Fruit fly (Drosophila melanogaster) whole organism, embryonic: ENCODE measurements around the gene Snm1.

Experiments used
- Adf1 ChIP-seq: fragments of 200-800 bp; sonication (Bioruptor generic); IDR thresholded peaks from 2 replicates; pipeline ENCODE4 v1.3.6; 2022; ENCODE audit warnings: missing biosample characterization, missing genetic modification characterization
- Asciz ChIP-seq: fragments of 200-800 bp; sonication (Bioruptor generic); optimal IDR thresholded peaks from 2 replicates; lab custom pipeline; 2017; ENCODE audit warnings: missing biosample characterization, mild to moderate bottlenecking, missing genetic modification characterization, missing genetic modification reagents
- CG10462 ChIP-seq: fragments of 200-800 bp; sonication (Bioruptor generic); optimal IDR thresholded peaks from 2 replicates; lab custom pipeline; 2016; ENCODE audit warnings: missing biosample characterization, missing genetic modification characterization
- CG10959 ChIP-seq: fragments of 200-800 bp; sonication (Bioruptor generic); IDR thresholded peaks from 2 replicates; pipeline ENCODE4 v1.3.6; 2022; ENCODE audit warnings: missing biosample characterization, missing genetic modification characterization
- CG11093 ChIP-seq: fragments of 200-800 bp; sonication (Bioruptor generic); IDR thresholded peaks from 3 replicates; pipeline ENCODE4 v1.3.6; 2022; ENCODE audit warnings: missing biosample characterization, missing genetic modification characterization
- CG11695 ChIP-seq: fragments of 200-800 bp; sonication (Bioruptor generic); IDR thresholded peaks from 3 replicates; pipeline ENCODE4 v1.3.6; 2022; ENCODE audit warnings: missing biosample characterization, missing genetic modification characterization
- CG12104 ChIP-seq: fragments of 200-800 bp; sonication (Bioruptor generic); optimal IDR thresholded peaks from 3 replicates; lab custom pipeline; 2016; ENCODE audit warnings: missing biosample characterization, missing genetic modification characterization
- CG12219 ChIP-seq: fragments of 200-800 bp; sonication (Bioruptor generic); optimal IDR thresholded peaks from 3 replicates; lab custom pipeline; 2018; ENCODE audit warnings: missing biosample characterization, mild to moderate bottlenecking, missing genetic modification characterization
- CG12942 ChIP-seq: fragments of 200-800 bp; sonication (Bioruptor generic); optimal IDR thresholded peaks from 3 replicates; lab custom pipeline; 2016; ENCODE audit warnings: missing biosample characterization, missing genetic modification characterization
- CG13775 ChIP-seq: fragments of 200-800 bp; sonication (Bioruptor generic); optimal IDR thresholded peaks from 3 replicates; lab custom pipeline; 2017; ENCODE audit warnings: missing biosample characterization, mild to moderate bottlenecking, missing genetic modification characterization
- CG14441 ChIP-seq: fragments of 200-800 bp; sonication (Bioruptor generic); IDR thresholded peaks from 2 replicates; pipeline ENCODE4 v1.3.6; 2022; ENCODE audit warnings: missing biosample characterization, missing genetic modification characterization
- CG15269 ChIP-seq: fragments of 200-800 bp; sonication (Bioruptor generic); optimal IDR thresholded peaks from 2 replicates; lab custom pipeline; 2018; ENCODE audit warnings: missing biosample characterization, mild to moderate bottlenecking, missing genetic modification characterization, moderate library complexity
- CG17829 ChIP-seq: fragments of 200-800 bp; optimal IDR thresholded peaks from 2 replicates; lab custom pipeline; 2019; ENCODE audit warnings: missing biosample characterization, mild to moderate bottlenecking, missing genetic modification characterization, moderate library complexity
- CG1792 ChIP-seq: fragments of 200-800 bp; sonication (Bioruptor generic); optimal IDR thresholded peaks from 2 replicates; lab custom pipeline; 2016; ENCODE audit warnings: missing biosample characterization, missing genetic modification characterization
- CG18262 ChIP-seq: fragments of 200-800 bp; optimal IDR thresholded peaks from 3 replicates; lab custom pipeline; 2019; ENCODE audit warnings: missing biosample characterization, mild to moderate bottlenecking, missing genetic modification characterization, moderate library complexity
- CG4820 ChIP-seq: fragments of 200-800 bp; sonication (Bioruptor generic); optimal IDR thresholded peaks from 3 replicates; lab custom pipeline; 2016; ENCODE audit warnings: missing biosample characterization, missing genetic modification characterization
- CG6654 ChIP-seq: fragments of 200-800 bp; sonication (Bioruptor generic); optimal IDR thresholded peaks from 2 replicates; lab custom pipeline; 2017; ENCODE audit warnings: missing biosample characterization, mild to moderate bottlenecking, missing genetic modification characterization
- CG6813 ChIP-seq: fragments of 200-800 bp; sonication (Bioruptor generic); optimal IDR thresholded peaks from 2 replicates; lab custom pipeline; 2017; ENCODE audit warnings: missing biosample characterization, missing genetic modification characterization, mild to moderate bottlenecking, moderate library complexity, missing genetic modification reagents
- CG7357 ChIP-seq: fragments of 200-800 bp; sonication (Bioruptor generic); IDR thresholded peaks from 3 replicates; pipeline ENCODE4 v1.3.6; 2022; ENCODE audit warnings: missing biosample characterization, missing genetic modification characterization
- CG7963 ChIP-seq: fragments of 200-800 bp; sonication (Bioruptor generic); IDR thresholded peaks from 3 replicates; pipeline ENCODE4 v1.3.6; 2022; ENCODE audit warnings: missing biosample characterization, missing genetic modification characterization; ENCODE audit not compliant: partially characterized antibody
- Dbx ChIP-seq: fragments of 200-800 bp; sonication (Bioruptor generic); IDR thresholded peaks from 3 replicates; pipeline ENCODE4 v1.3.6; 2022; ENCODE audit warnings: missing biosample characterization, missing genetic modification characterization
- Dip3 ChIP-seq: fragments of 200-800 bp; sonication (Bioruptor generic); optimal IDR thresholded peaks from 3 replicates; lab custom pipeline; 2016; ENCODE audit warnings: missing biosample characterization, missing genetic modification characterization
- E2f2 ChIP-seq: fragments of 200-800 bp; sonication (Bioruptor generic); IDR thresholded peaks from 2 replicates; pipeline ENCODE4 v1.3.6; 2022; ENCODE audit warnings: missing biosample characterization, missing genetic modification characterization
- Ets97D ChIP-seq: fragments of 200-800 bp; sonication (Bioruptor generic); optimal IDR thresholded peaks from 3 replicates; lab custom pipeline; 2016; ENCODE audit warnings: missing biosample characterization, missing genetic modification characterization
- HLH54F ChIP-seq: fragments of 200-800 bp; sonication (Bioruptor generic); optimal IDR thresholded peaks from 3 replicates; lab custom pipeline; 2016; ENCODE audit warnings: missing biosample characterization, missing genetic modification characterization
- Hr3 ChIP-seq: fragments of 200-800 bp; sonication (Bioruptor generic); optimal IDR thresholded peaks from 3 replicates; lab custom pipeline; 2016; ENCODE audit warnings: missing biosample characterization, missing genetic modification characterization
- Lhr ChIP-seq: fragments of 200-800 bp; sonication (Bioruptor generic); optimal IDR thresholded peaks from 3 replicates; lab custom pipeline; 2017; ENCODE audit warnings: mild to moderate bottlenecking, missing biosample characterization, missing genetic modification reagents, missing genetic modification characterization
- Mad ChIP-seq: fragments of 200-800 bp; sonication (Bioruptor generic); optimal IDR thresholded peaks from 2 replicates; lab custom pipeline; 2016; ENCODE audit warnings: missing biosample characterization, missing genetic modification characterization
- Sry-δ ChIP-seq: fragments of 200-800 bp; sonication (Bioruptor generic); optimal IDR thresholded peaks from 2 replicates; lab custom pipeline; 2016; ENCODE audit warnings: missing biosample characterization, missing genetic modification characterization
- Xbp1 ChIP-seq: fragments of 200-800 bp; sonication (Bioruptor generic); optimal IDR thresholded peaks from 3 replicates; lab custom pipeline; 2016; ENCODE audit warnings: missing biosample characterization, mild to moderate bottlenecking, missing genetic modification characterization
- bab2 ChIP-seq: fragments of 200-800 bp; sonication (Bioruptor generic); optimal IDR thresholded peaks from 2 replicates; lab custom pipeline; 2016; ENCODE audit warnings: missing biosample characterization, missing genetic modification characterization
- bigmax ChIP-seq: fragments of 200-800 bp; sonication (Bioruptor generic); optimal IDR thresholded peaks from 2 replicates; lab custom pipeline; 2018; ENCODE audit warnings: missing biosample characterization, mild to moderate bottlenecking, missing genetic modification characterization
- cato ChIP-seq: fragments of 200-800 bp; sonication (Bioruptor generic); optimal IDR thresholded peaks from 2 replicates; lab custom pipeline; 2016; ENCODE audit warnings: missing biosample characterization, missing genetic modification characterization, borderline replicate concordance
- chinmo ChIP-seq: fragments of 200-800 bp; sonication (Bioruptor generic); IDR thresholded peaks from 4 replicates; pipeline ENCODE4 v1.3.6; 2022; ENCODE audit warnings: missing biosample characterization, missing genetic modification characterization; ENCODE audit not compliant: partially characterized antibody
- crp ChIP-seq, 2 experiments: fragments of 200-800 bp; sonication (Bioruptor generic); optimal IDR thresholded peaks; 2 replicates in 1 of 2; 3 replicates in 1 of 2; lab custom pipeline; 2017; ENCODE audit warnings: missing biosample characterization in 2 of 2, missing genetic modification characterization in 2 of 2, mild to moderate bottlenecking in 1 of 2, moderate library complexity in 1 of 2
- esg ChIP-seq: fragments of 200-800 bp; sonication (Bioruptor generic); conservative IDR thresholded peaks from 2 replicates; pipeline ENCODE4 v1.3.6; 2022; ENCODE audit warnings: missing biosample characterization, missing genetic modification characterization
- fd3F ChIP-seq: fragments of 200-800 bp; sonication (Bioruptor generic); optimal IDR thresholded peaks from 2 replicates; lab custom pipeline; 2018; ENCODE audit warnings: missing biosample characterization, mild to moderate bottlenecking, missing genetic modification characterization, moderate library complexity
- fu2 ChIP-seq: fragments of 200-800 bp; sonication (Bioruptor generic); optimal IDR thresholded peaks from 2 replicates; lab custom pipeline; 2016; ENCODE audit warnings: missing biosample characterization, missing genetic modification characterization
- gcm ChIP-seq: fragments of 200-800 bp; sonication (Bioruptor generic); optimal IDR thresholded peaks from 2 replicates; lab custom pipeline; 2019; ENCODE audit warnings: missing biosample characterization, mild to moderate bottlenecking, missing genetic modification characterization, moderate library complexity
- gsb-n ChIP-seq: fragments of 200-800 bp; sonication (Bioruptor generic); optimal IDR thresholded peaks from 3 replicates; lab custom pipeline; 2018; ENCODE audit warnings: missing biosample characterization, mild to moderate bottlenecking, missing genetic modification characterization
- hbn ChIP-seq: fragments of 200-800 bp; sonication (Bioruptor generic); IDR thresholded peaks from 2 replicates; pipeline ENCODE4 v1.3.6; 2022; ENCODE audit warnings: missing biosample characterization, missing genetic modification characterization; ENCODE audit not compliant: partially characterized antibody
- her ChIP-seq: fragments of 200-800 bp; sonication (Bioruptor generic); optimal IDR thresholded peaks from 2 replicates; lab custom pipeline; 2016; ENCODE audit warnings: missing biosample characterization, missing genetic modification characterization
- hkb ChIP-seq, 2 experiments: fragments of 200-800 bp in 1 of 2; fragments of >200 bp in 1 of 2; sonication (Bioruptor generic) in 1 of 2; IDR thresholded peaks in 1 of 2; optimal IDR thresholded peaks in 1 of 2; 2 replicates each; pipeline versions ENCODE4 v1.3.6 to Lab custom; 2017 to 2022; ENCODE audit warnings: missing biosample characterization in 1 of 2, missing genetic modification characterization in 1 of 2
- ind ChIP-seq: fragments of 200-800 bp; sonication (Bioruptor generic); optimal IDR thresholded peaks from 3 replicates; lab custom pipeline; 2016; ENCODE audit warnings: missing biosample characterization, missing genetic modification characterization
- jumu ChIP-seq: fragments of 200-800 bp; sonication (Bioruptor generic); optimal IDR thresholded peaks from 3 replicates; lab custom pipeline; 2016; ENCODE audit warnings: missing biosample characterization, missing genetic modification characterization
- maf-S ChIP-seq: fragments of 200-800 bp; sonication (Bioruptor generic); optimal IDR thresholded peaks from 2 replicates; lab custom pipeline; 2016; ENCODE audit warnings: missing biosample characterization, missing genetic modification characterization
- nerfin-1 ChIP-seq: fragments of 200-800 bp; sonication (Bioruptor generic); optimal IDR thresholded peaks from 3 replicates; lab custom pipeline; 2019; ENCODE audit warnings: missing biosample characterization, mild to moderate bottlenecking, missing genetic modification characterization, moderate library complexity
- pita ChIP-seq: fragments of 200-800 bp; sonication (Bioruptor generic); optimal IDR thresholded peaks from 2 replicates; lab custom pipeline; 2017; ENCODE audit warnings: missing biosample characterization, mild to moderate bottlenecking, missing genetic modification characterization
- repo ChIP-seq: fragments of 200-800 bp; sonication (Bioruptor generic); optimal IDR thresholded peaks from 2 replicates; lab custom pipeline; 2016; ENCODE audit warnings: missing biosample characterization, missing genetic modification characterization
- shn ChIP-seq: fragments of 200-800 bp; sonication (Bioruptor generic); optimal IDR thresholded peaks from 3 replicates; lab custom pipeline; 2016; ENCODE audit warnings: missing biosample characterization, missing genetic modification characterization
- sim ChIP-seq: fragments of 200-800 bp; sonication (Bioruptor generic); IDR thresholded peaks from 2 replicates; pipeline ENCODE4 v1.3.6; 2022; ENCODE audit warnings: missing biosample characterization, missing genetic modification characterization
- ttk ChIP-seq: fragments of 200-800 bp; sonication (Bioruptor generic); IDR thresholded peaks from 2 replicates; pipeline ENCODE4 v2.1.2; 2022; ENCODE audit warnings: missing biosample characterization, missing genetic modification characterization
- zen2 ChIP-seq: fragments of 200-800 bp; sonication (Bioruptor generic); IDR thresholded peaks from 3 replicates; pipeline ENCODE4 v1.3.6; 2022; ENCODE audit warnings: missing biosample characterization, missing genetic modification characterization; ENCODE audit not compliant: partially characterized antibody

The Snm1 gene

DNA sequence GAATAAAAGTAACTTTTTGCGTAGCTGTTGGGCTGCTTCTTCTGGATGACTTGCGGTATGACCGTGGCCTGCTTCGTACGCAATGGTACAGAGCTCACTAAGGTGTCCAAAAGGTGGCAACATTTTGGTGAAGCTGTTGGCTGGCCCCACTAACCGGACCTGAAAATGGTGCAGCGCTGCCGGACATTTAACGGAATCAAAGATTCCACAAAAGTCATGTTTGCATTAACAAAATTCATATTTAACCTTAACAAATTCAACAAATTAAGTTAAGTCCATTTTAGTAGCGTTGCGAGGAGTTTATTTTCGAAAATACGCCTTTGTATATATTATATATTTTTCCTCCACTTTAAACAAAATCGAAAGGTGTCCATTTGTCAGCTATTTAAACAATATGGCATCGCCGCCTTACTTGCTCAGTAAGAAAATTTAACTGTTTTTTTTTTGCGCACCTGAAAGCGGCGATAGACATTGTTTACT lies 46.2 kb downstream of the Snm1 start, which contains the start of the genes kra and SecS (continued):
- TF ChIP-seq CG10462 (GFP tag; lab: Kevin White, UChicago) = peak; percentile 26
- TF ChIP-seq CG17829 = peak; percentile 67
- peak; percentile 66 for TF ChIP-seq maf-S (GFP tag; lab: Kevin White, UChicago)
- TF ChIP-seq CG10959 (GFP tag; lab: Robert Waterston, UW) = no peak
- no peak for TF ChIP-seq sim (GFP tag; lab: Robert Waterston, UW)
- TF ChIP-seq ind (GFP tag; lab: Kevin White, UChicago) = peak; percentile 65
- no peak for TF ChIP-seq her (GFP tag; lab: Kevin White, UChicago)
- TF ChIP-seq E2f2 (GFP tag; lab: Robert Waterston, UW) = no peak
- TF ChIP-seq Sry-δ (GFP tag; lab: Kevin White, UChicago) = peak; percentile 62
- peak; percentile 66 for TF ChIP-seq Hr3 (GFP tag; lab: Kevin White, UChicago)
- no peak for TF ChIP-seq esg
- TF ChIP-seq CG13775 (GFP tag; lab: Kevin White, UChicago) = peak; percentile 69
- no peak for TF ChIP-seq zen2 (GFP tag; lab: Robert Waterston, UW)
- peak; percentile 79 for TF ChIP-seq Xbp1
- peak; percentile 47 for TF ChIP-seq fd3F
- peak; percentile 47 for TF ChIP-seq nerfin-1 (tag; lab: Kevin White, UChicago)
- TF ChIP-seq pita (GFP tag; lab: Kevin White, UChicago) = no peak
- peak in 1 of 2 experiments; percentile 17 for TF ChIP-seq crp (GFP tag; optimal IDR thresholded peaks at IDR 0.05; lab: Kevin White, UChicago)
- peak; percentile 49 for TF ChIP-seq shn
- TF ChIP-seq Asciz = no peak
- no peak for TF ChIP-seq Adf1 (GFP tag; lab: Robert Waterston, UW)
- TF ChIP-seq HLH54F (GFP tag; lab: Kevin White, UChicago) = peak; percentile 53
- TF ChIP-seq chinmo = no peak
- peak; percentile 54 for TF ChIP-seq CG15269 (tag; lab: Kevin White, UChicago)
- TF ChIP-seq CG6654 (GFP tag; lab: Kevin White, UChicago) = peak; percentile 31
- TF ChIP-seq Dbx (GFP tag; lab: Robert Waterston, UW) = no peak
- no peak for TF ChIP-seq repo (GFP tag; lab: Kevin White, UChicago)
- TF ChIP-seq CG6813 (GFP tag; lab: Kevin White, UChicago) = no peak
- TF ChIP-seq CG11695 (GFP tag; lab: Robert Waterston, UW) = no peak
- peak; percentile 92 for TF ChIP-seq Ets97D (GFP tag; lab: Kevin White, UChicago)
- peak; percentile 71 for TF ChIP-seq Mad (GFP tag; lab: Kevin White, UChicago)
- no peak for TF ChIP-seq fu2
- TF ChIP-seq CG14441 (GFP tag; lab: Robert Waterston, UW) = no peak
- TF ChIP-seq CG12219 = no peak
- no peak for TF ChIP-seq CG7963 (GFP tag; lab: Robert Waterston, UW)
- peak; percentile 27 for TF ChIP-seq CG18262
- TF ChIP-seq Lhr = peak; percentile 85
- no peak for TF ChIP-seq ttk (GFP tag; lab: Robert Waterston, UW)
- TF ChIP-seq CG12104 (GFP tag; lab: Kevin White, UChicago) = peak; percentile 75
- TF ChIP-seq CG7357 (GFP tag; lab: Robert Waterston, UW) = no peak

DNA sequence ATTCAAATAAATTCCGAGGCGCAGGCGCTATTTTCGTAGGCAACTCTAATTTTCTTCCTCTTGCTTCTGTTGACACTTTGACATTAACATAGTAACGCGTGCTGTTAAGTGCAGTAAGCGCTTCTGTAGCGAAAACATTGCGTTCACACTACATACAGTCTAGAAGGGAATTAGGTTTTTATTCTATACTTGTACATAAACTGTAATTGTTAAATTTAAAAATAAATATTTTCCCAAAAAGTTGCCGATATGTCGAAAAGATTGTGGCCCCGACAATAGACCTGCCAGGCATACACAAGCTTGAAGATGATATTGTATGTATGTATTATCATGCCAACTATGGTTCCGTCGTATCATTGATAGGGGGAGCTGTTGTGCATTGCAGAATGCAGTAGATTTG lies 51.6 kb downstream of the Snm1 start, which contains the start of gene asl:
Gene asl, minus strand, starts transcription at position 67 of the 400 bp plus-strand sequence.
- TF ChIP-seq Dip3 (GFP tag; lab: Kevin White, UChicago) (peak; percentile 73), gcm (GFP tag; lab: Kevin White, UChicago) (no peak), bab2 (GFP tag; lab: Kevin White, UChicago) (peak; percentile 36), CG1792 (GFP tag; lab: Kevin White, UChicago) (peak; percentile 24), jumu (GFP tag; lab: Kevin White, UChicago) (peak; percentile 30), CG4820 (GFP tag; lab: Kevin White, UChicago) (peak; percentile 27), hkb (optimal IDR thresholded peaks at IDR 0.05; lab: Kevin White, UChicago) (no peak), hkb (GFP tag; IDR thresholded peaks at IDR 0.05; lab: Robert Waterston, UW) (peak; percentile 26; the same call in 1 of the 2 replicates), bigmax (GFP tag; lab: Kevin White, UChicago) (no peak), hbn (GFP tag; lab: Robert Waterston, UW) (no peak), CG11093 (GFP tag; lab: Robert Waterston, UW) (no peak), gsb-n (no peak), CG12942 (peak; percentile 4), cato (GFP tag; lab: Kevin White, UChicago) (no peak)
